Worm (Caenorhabditis elegans) whole organism, mixed stage, embryonic: Measurements from ENCODE around the gene unc-7.

ENCODE experiments used
- drap-1 ChIP-seq: fragments of 200-800 bp; sonication (Bioruptor generic); optimal IDR thresholded peaks from 3 replicates; lab custom pipeline; 2018; ENCODE audit warnings: mild to moderate bottlenecking, missing genetic modification characterization, missing compliant biosample characterization
- mab-5 ChIP-seq: fragments of 150-350 bp; optimal IDR thresholded peaks from 2 replicates; lab custom pipeline; 2014; ENCODE audit warnings: missing biosample characterization, missing genetic modification characterization
- nhr-12 ChIP-seq: fragments of 150-350 bp; optimal IDR thresholded peaks from 2 replicates; lab custom pipeline; 2014; ENCODE audit warnings: missing biosample characterization, missing genetic modification characterization
- nhr-237 ChIP-seq: fragments of 150-350 bp; optimal IDR thresholded peaks from 2 replicates; lab custom pipeline; 2014; ENCODE audit warnings: missing biosample characterization, missing genetic modification characterization
- nhr-76 ChIP-seq: sonication (generic microtip); optimal IDR thresholded peaks from 2 replicates; lab custom pipeline; 2017; ENCODE audit warnings: missing biosample characterization, missing genetic modification characterization
- pha-4 ChIP-seq: fragments of 150-350 bp; optimal IDR thresholded peaks from 2 replicates; lab custom pipeline; 2018; ENCODE audit warnings: missing biosample characterization, missing genetic modification reagents, missing genetic modification characterization
- snpc-4 ChIP-seq: fragments of 150-350 bp; optimal IDR thresholded peaks from 2 replicates; lab custom pipeline; 2014; ENCODE audit warnings: missing biosample characterization, missing genetic modification characterization
- tbx-8 ChIP-seq: fragments of 200-800 bp; sonication (Bioruptor generic); optimal IDR thresholded peaks from 2 replicates; lab custom pipeline; 2018; ENCODE audit warnings: mild to moderate bottlenecking, missing genetic modification characterization, moderate library complexity, missing compliant biosample characterization
- unc-120 ChIP-seq: sonication (generic microtip); optimal IDR thresholded peaks from 2 replicates; lab custom pipeline; 2017; ENCODE audit warnings: missing genetic modification characterization, missing compliant biosample characterization; ENCODE audit not compliant: poor library complexity, severe bottlenecking
- unc-62 ChIP-seq: fragments of 150-350 bp; optimal IDR thresholded peaks from 2 replicates; lab custom pipeline; 2014; ENCODE audit warnings: missing biosample characterization, missing genetic modification reagents, missing genetic modification characterization
- ztf-11 ChIP-seq: fragments of 150-350 bp; optimal IDR thresholded peaks from 2 replicates; lab custom pipeline; 2014; ENCODE audit warnings: missing biosample characterization, missing genetic modification characterization

ce11 chrX:15176431-15176911 lies 28.9 kb upstream of the unc-7 start, which contains the start of gene col-41:
- TF ChIP-seq pha-4 (tag; lab: Kevin White, UChicago) (no peak), mab-5 (no peak), ztf-11 (tag; lab: Kevin White, UChicago) (no peak), nhr-12 (no peak), snpc-4 (no peak), nhr-237 (no peak), unc-120 (tag; lab: Kevin White, UChicago) (no peak), unc-62 (GFP tag; lab: Kevin White, UChicago) (no peak), tbx-8 (GFP tag; lab: Kevin White, UChicago) (no peak), nhr-76 (tag; lab: Kevin White, UChicago) (no peak), drap-1 (GFP tag; lab: Kevin White, UChicago) (no peak)
